Fruit fly (Drosophila melanogaster) whole organism, prepupa: ENCODE measurements around the gene Hs3st-B.

Experiments used
- CG10631 ChIP-seq: fragments of 200-800 bp; sonication (Bioruptor generic); optimal IDR thresholded peaks from 2 replicates; lab custom pipeline; 2016; ENCODE audit warnings: missing biosample characterization, missing genetic modification characterization
- CG1621 ChIP-seq: fragments of 200-800 bp; sonication (Bioruptor generic); optimal IDR thresholded peaks from 3 replicates; lab custom pipeline; 2018; ENCODE audit warnings: missing biosample characterization, mild to moderate bottlenecking, missing genetic modification characterization
- CG16779 ChIP-seq: fragments of 200-800 bp; sonication (Bioruptor generic); optimal IDR thresholded peaks from 3 replicates; lab custom pipeline; 2017; ENCODE audit warnings: missing biosample characterization, mild to moderate bottlenecking, missing genetic modification characterization
- CG6854 ChIP-seq: fragments of 200-800 bp; sonication (Bioruptor generic); optimal IDR thresholded peaks from 2 replicates; lab custom pipeline; 2017; ENCODE audit warnings: missing biosample characterization, mild to moderate bottlenecking, missing genetic modification characterization
- CG7368 ChIP-seq: fragments of 200-800 bp; sonication (Bioruptor generic); optimal IDR thresholded peaks from 3 replicates; lab custom pipeline; 2016; ENCODE audit warnings: missing biosample characterization, missing genetic modification characterization
- CG8632 ChIP-seq: fragments of 200-800 bp; sonication (Bioruptor generic); optimal IDR thresholded peaks from 3 replicates; lab custom pipeline; 2016; ENCODE audit warnings: missing biosample characterization, missing genetic modification characterization
- Gug ChIP-seq: fragments of 200-800 bp; sonication (Bioruptor generic); IDR thresholded peaks from 2 replicates; pipeline ENCODE4 v1.3.6; 2022; ENCODE audit warnings: missing biosample characterization, missing genetic modification characterization
- Hr39 ChIP-seq: fragments of 200-800 bp; sonication (Bioruptor generic); optimal IDR thresholded peaks from 2 replicates; lab custom pipeline; 2016; ENCODE audit warnings: missing biosample characterization, missing genetic modification characterization
- Met ChIP-seq: fragments of 200-800 bp; sonication (Bioruptor generic); optimal IDR thresholded peaks from 3 replicates; lab custom pipeline; 2016; ENCODE audit warnings: missing biosample characterization, missing genetic modification characterization
- fkh ChIP-seq: fragments of 200-800 bp; sonication (Bioruptor generic); optimal IDR thresholded peaks from 3 replicates; lab custom pipeline; 2017; ENCODE audit warnings: missing biosample characterization, mild to moderate bottlenecking, missing genetic modification characterization, moderate library complexity
- ss ChIP-seq, 2 experiments: fragments of 200-800 bp; sonication (Bioruptor generic); optimal IDR thresholded peaks; 2 replicates in 1 of 2; 3 replicates in 1 of 2; lab custom pipeline; 2017 to 2018; ENCODE audit warnings: mild to moderate bottlenecking in 2 of 2, missing biosample characterization in 2 of 2, missing genetic modification characterization in 2 of 2, moderate library complexity in 1 of 2
- vri ChIP-seq: fragments of 200-800 bp; sonication (Bioruptor generic); optimal IDR thresholded peaks from 3 replicates; lab custom pipeline; 2016; ENCODE audit warnings: missing biosample characterization, mild to moderate bottlenecking, missing genetic modification characterization

DNA sequence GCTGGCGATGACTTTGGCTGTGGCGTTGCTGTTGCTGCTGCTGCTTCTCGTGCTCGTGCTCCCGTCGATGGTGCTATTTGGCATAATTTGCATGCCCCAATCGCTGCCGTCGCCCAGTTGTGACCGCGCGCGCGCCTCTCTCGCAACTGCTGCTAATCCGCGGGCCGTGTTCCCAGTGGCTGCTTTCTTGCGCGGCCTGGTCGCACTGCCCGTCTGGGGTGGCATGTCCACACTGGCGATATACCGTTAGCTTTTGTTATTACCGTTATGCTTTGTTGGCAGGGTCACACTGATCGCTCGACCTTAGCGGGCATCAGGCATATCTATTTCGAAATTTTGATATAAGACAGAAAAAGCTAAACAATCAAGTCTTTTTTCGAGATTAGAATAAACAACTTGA lies 46.8 kb upstream of the Hs3st-B start, which contains the start of gene CG7990:
- TF ChIP-seq CG16779 (tag; lab: Kevin White, UChicago) (no peak), CG10631 (GFP tag; lab: Kevin White, UChicago) (no peak), fkh (GFP tag; lab: Kevin White, UChicago) (no peak), Hr39 (GFP tag; lab: Kevin White, UChicago) (no peak), CG7368 (GFP tag; lab: Kevin White, UChicago) (no peak), CG6854 (no peak), ss (GFP tag; optimal IDR thresholded peaks at IDR 0.05; lab: Kevin White, UChicago) (no peak), Gug (GFP tag; lab: Robert Waterston, UW) (no peak), vri (GFP tag; lab: Kevin White, UChicago) (no peak), Met (no peak), CG1621 (no peak), CG8632 (GFP tag; lab: Kevin White, UChicago) (no peak)
